Fruit fly (Drosophila melanogaster): ENCODE data around the gene Rox8.

Gene Rox8

dm6 chr3R:24031825-24032523 is 16.1 kb downstream of the Rox8 start, which contains the start of the genes KrT95D and Mettl3 (continued):
- TF ChIP-seq Sox100B (GFP tag; optimal IDR thresholded peaks at IDR 0.05) = no peak
- TF ChIP-seq CG31224 (GFP tag; IDR thresholded peaks at IDR 0.05) = no peak
- peak; percentile 96 for TF ChIP-seq CG9797 (GFP tag; optimal IDR thresholded peaks at IDR 0.05)
- TF ChIP-seq CG13287 (GFP tag; IDR thresholded peaks at IDR 0.05; ENCODE audit: partially characterized antibody) = peak; percentile 49
- TF ChIP-seq CG7987 (GFP tag; optimal IDR thresholded peaks at IDR 0.05) = no peak
- TF ChIP-seq ase (GFP tag; IDR thresholded peaks at IDR 0.05) = no peak
- TF ChIP-seq CG15479 (GFP tag; optimal IDR thresholded peaks at IDR 0.05) = no peak
- no peak for TF ChIP-seq Blimp-1 (GFP tag; optimal IDR thresholded peaks at IDR 0.05)
- TF ChIP-seq Rfx (GFP tag; IDR thresholded peaks at IDR 0.05) = peak; percentile 8
- no peak for TF ChIP-seq bigmax (GFP tag; optimal IDR thresholded peaks at IDR 0.05)
- no peak for TF ChIP-seq CG2875 (GFP tag; optimal IDR thresholded peaks at IDR 0.05)
- TF ChIP-seq da (GFP tag; optimal IDR thresholded peaks at IDR 0.05) = no peak
- no peak for TF ChIP-seq sc (optimal IDR thresholded peaks at IDR 0.05)
- no peak for TF ChIP-seq sc (GFP tag; optimal IDR thresholded peaks at IDR 0.05)
- TF ChIP-seq CG6683 (GFP tag; optimal IDR thresholded peaks at IDR 0.05) = no peak
- TF ChIP-seq gsb (GFP tag; IDR thresholded peaks at IDR 0.05) = no peak
- TF ChIP-seq BtbVII (GFP tag; optimal IDR thresholded peaks at IDR 0.05) = no peak
- TF ChIP-seq Dip3 (GFP tag; optimal IDR thresholded peaks at IDR 0.05) = peak; percentile 34
- no peak for TF ChIP-seq grn (GFP tag; optimal IDR thresholded peaks at IDR 0.05)
- no peak for TF ChIP-seq CG6813 (GFP tag; optimal IDR thresholded peaks at IDR 0.05)
- no peak for TF ChIP-seq Fer2 (tag; optimal IDR thresholded peaks at IDR 0.05)
- peak; percentile 27 for TF ChIP-seq Nf-YC (tag; optimal IDR thresholded peaks at IDR 0.05)
- TF ChIP-seq lola (GFP tag; optimal IDR thresholded peaks at IDR 0.05) = peak in 1 of 3 experiments; percentile 19
- peak; percentile 14 for TF ChIP-seq pho (GFP tag; optimal IDR thresholded peaks at IDR 0.05)
- TF ChIP-seq CG14441 (GFP tag; IDR thresholded peaks at IDR 0.05) = no peak
- TF ChIP-seq MBD-R2 (GFP tag; IDR thresholded peaks at IDR 0.05) = peak; percentile 50; the same call in 1 of the 2 replicates
- TF ChIP-seq gem (tag; optimal IDR thresholded peaks at IDR 0.05) = peak; percentile 32
- no peak for TF ChIP-seq tap (tag; optimal IDR thresholded peaks at IDR 0.05)
- TF ChIP-seq so (GFP tag; IDR thresholded peaks at IDR 0.05) = no peak
- no peak for TF ChIP-seq CG11560 (tag; IDR thresholded peaks at IDR 0.05)
- TF ChIP-seq CG4360 (GFP tag; IDR thresholded peaks at IDR 0.05) = no peak
- peak; percentile 81 for TF ChIP-seq scrt (GFP tag; optimal IDR thresholded peaks at IDR 0.05)
- no peak for TF ChIP-seq lov (optimal IDR thresholded peaks at IDR 0.05)
- TF ChIP-seq lov (GFP tag; IDR thresholded peaks at IDR 0.05) = no peak
- TF ChIP-seq pnt (GFP tag; optimal IDR thresholded peaks at IDR 0.05) = no peak
- peak; percentile 59 for TF ChIP-seq CG32772 (GFP tag; IDR thresholded peaks at IDR 0.05)
- TF ChIP-seq unpg (GFP tag; optimal IDR thresholded peaks at IDR 0.05) = no peak
- no peak for TF ChIP-seq zfh1 (GFP tag; IDR thresholded peaks at IDR 0.05)
- no peak for TF ChIP-seq CG15073 (GFP tag; optimal IDR thresholded peaks at IDR 0.05)
- TF ChIP-seq CG9876 (GFP tag; optimal IDR thresholded peaks at IDR 0.05) = no peak
- no peak for TF ChIP-seq Drgx (GFP tag; IDR thresholded peaks at IDR 0.05)
- TF ChIP-seq Kr (GFP tag; optimal IDR thresholded peaks at IDR 0.05) = no peak
- TF ChIP-seq schlank (tag; optimal IDR thresholded peaks at IDR 0.05) = no peak
- TF ChIP-seq dysf (GFP tag; IDR thresholded peaks at IDR 0.05) = no peak
- no peak for TF ChIP-seq ttk (GFP tag; IDR thresholded peaks at IDR 0.05)
- no peak for TF ChIP-seq CG17612 (GFP tag; IDR thresholded peaks at IDR 0.05)
- TF ChIP-seq gt (GFP tag; IDR thresholded peaks at IDR 0.05) = no peak
- TF ChIP-seq fd3F (GFP tag; optimal IDR thresholded peaks at IDR 0.05) = no peak
- no peak for TF ChIP-seq Doc2 (GFP tag; IDR thresholded peaks at IDR 0.05)
- TF ChIP-seq C15 (GFP tag; IDR thresholded peaks at IDR 0.05) = no peak
- no peak for TF ChIP-seq Adf1 (GFP tag; IDR thresholded peaks at IDR 0.05)

All from whole organism, embryonic.